Worm (Caenorhabditis elegans): ENCODE results near the gene C33D3.3.

DNA sequence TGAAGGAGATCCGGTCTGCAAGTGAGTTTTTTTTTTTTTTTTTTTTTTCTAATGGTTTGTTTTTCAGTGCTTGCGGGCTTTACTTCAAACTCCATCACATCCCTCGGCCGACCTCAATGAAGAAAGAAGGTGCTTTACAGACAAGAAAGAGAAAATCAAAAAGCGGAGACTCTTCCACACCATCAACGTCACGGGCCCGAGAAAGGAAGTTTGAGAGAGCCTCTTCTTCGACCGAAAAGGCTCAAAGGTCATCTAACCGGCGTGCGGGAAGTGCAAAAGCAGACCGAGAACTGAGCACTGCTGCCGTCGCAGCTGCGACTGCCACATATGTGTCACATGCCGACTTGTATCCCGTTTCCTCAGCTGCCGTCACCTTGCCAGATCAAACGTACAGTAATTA is 2.9 kb upstream of the C33D3.3 start:
- TF ChIP-seq nhr-21 (tag; optimal IDR thresholded peaks at IDR 0.05), result no peak
- TF ChIP-seq snpc-4 (tag; optimal IDR thresholded peaks at IDR 0.05), result no peak
- TF ChIP-seq elt-1 (tag; optimal IDR thresholded peaks at IDR 0.05), result no peak
- TF ChIP-seq lsy-2 (tag; optimal IDR thresholded peaks at IDR 0.05), result no peak
- no peak for TF ChIP-seq dmd-4 (tag; optimal IDR thresholded peaks at IDR 0.05)
- TF ChIP-seq lin-13 (GFP tag; optimal IDR thresholded peaks at IDR 0.05), result no peak

All from whole organism, L2 larva.